Fruit fly (Drosophila melanogaster) whole organism, pupa: ENCODE measurements around the gene lt.

Experiments
- CG10348 ChIP-seq: fragments of 200-800 bp; sonication (Bioruptor generic); IDR thresholded peaks from 2 replicates; pipeline ENCODE4 v1.3.6; 2022; ENCODE audit warnings: missing biosample characterization, missing genetic modification characterization
- CG13204 ChIP-seq: fragments of 200-800 bp; sonication (Bioruptor generic); optimal IDR thresholded peaks from 2 replicates; lab custom pipeline; 2018; ENCODE audit warnings: missing biosample characterization, mild to moderate bottlenecking, missing genetic modification characterization, moderate library complexity
- CG15710 ChIP-seq: fragments of 200-800 bp; sonication (Bioruptor generic); optimal IDR thresholded peaks from 2 replicates; lab custom pipeline; 2018; ENCODE audit warnings: missing biosample characterization, mild to moderate bottlenecking, missing genetic modification characterization, moderate library complexity
- CG8159 ChIP-seq: fragments of 200-800 bp; sonication (Bioruptor generic); optimal IDR thresholded peaks from 3 replicates; lab custom pipeline; 2018; ENCODE audit warnings: missing biosample characterization, mild to moderate bottlenecking, missing genetic modification characterization, moderate library complexity
- CG8301 ChIP-seq: fragments of 200-800 bp; sonication (Bioruptor generic); optimal IDR thresholded peaks from 2 replicates; lab custom pipeline; 2018; ENCODE audit warnings: missing biosample characterization, mild to moderate bottlenecking, missing genetic modification characterization
- Ets98B ChIP-seq: fragments of 200-800 bp; sonication (Bioruptor generic); IDR thresholded peaks from 2 replicates; pipeline ENCODE4 v1.3.6; 2022; ENCODE audit warnings: missing biosample characterization, missing genetic modification characterization
- Pif1A ChIP-seq: fragments of 200-800 bp; sonication (Bioruptor generic); optimal IDR thresholded peaks from 3 replicates; lab custom pipeline; 2016; ENCODE audit warnings: missing biosample characterization, missing genetic modification characterization
- fd96Ca ChIP-seq: fragments of 200-800 bp; sonication (Bioruptor generic); IDR thresholded peaks from 3 replicates; pipeline ENCODE4 v1.3.6; 2022; ENCODE audit warnings: missing biosample characterization, missing genetic modification characterization
- gl ChIP-seq: fragments of 200-800 bp; sonication (Bioruptor generic); optimal IDR thresholded peaks from 2 replicates; lab custom pipeline; 2018; ENCODE audit warnings: missing biosample characterization, mild to moderate bottlenecking, missing genetic modification characterization
- rn ChIP-seq: fragments of 200-800 bp; sonication (Bioruptor generic); IDR thresholded peaks from 2 replicates; pipeline ENCODE4 v1.3.6; 2022; ENCODE audit warnings: missing biosample characterization, missing genetic modification characterization

DNA sequence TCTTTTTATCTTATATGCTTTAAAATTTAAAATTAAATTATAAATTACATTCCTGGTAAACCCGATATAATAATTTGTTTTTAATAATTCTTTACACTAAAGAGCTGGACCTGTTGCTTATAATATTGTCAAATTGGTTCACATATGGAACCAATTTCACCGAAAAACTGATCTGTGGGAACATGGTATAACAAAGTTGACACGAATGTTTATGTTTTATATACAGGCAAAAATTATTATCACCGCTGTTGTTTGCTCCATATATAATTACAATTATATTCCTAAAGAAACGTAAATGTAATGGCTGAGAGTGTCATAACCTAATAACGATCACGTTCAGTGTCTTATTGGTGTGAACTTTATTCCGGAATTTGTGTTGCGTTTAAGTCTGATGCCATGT, 57.0 kb downstream of the lt start, which contains the start of gene cta:
- no peak for TF ChIP-seq Ets98B (GFP tag; lab: Robert Waterston, UW)
- TF ChIP-seq CG8159 (tag; lab: Kevin White, UChicago) = peak; percentile 50
- TF ChIP-seq CG8301 (tag; lab: Kevin White, UChicago) = no peak
- TF ChIP-seq CG13204 = no peak
- no peak for TF ChIP-seq fd96Ca (GFP tag; lab: Robert Waterston, UW)
- no peak for TF ChIP-seq CG15710 (tag; lab: Kevin White, UChicago)
- TF ChIP-seq gl = no peak
- TF ChIP-seq CG10348 = no peak
- TF ChIP-seq rn (GFP tag; lab: Robert Waterston, UW) = no peak
- no peak for TF ChIP-seq Pif1A (GFP tag; lab: Kevin White, UChicago)
